Fruit fly (Drosophila melanogaster) whole organism, embryonic: ENCODE data around the gene Tmep.

Experiments used
- Adf1 ChIP-seq: fragments of 200-800 bp; sonication (Bioruptor generic); IDR thresholded peaks from 2 replicates; pipeline ENCODE4 v1.3.6; 2022; ENCODE audit warnings: missing biosample characterization, missing genetic modification characterization
- BEAF-32 ChIP-seq: fragments of 200-800 bp; sonication (Bioruptor generic); optimal IDR thresholded peaks from 3 replicates; lab custom pipeline; 2017; ENCODE audit warnings: missing biosample characterization, missing genetic modification characterization, mild to moderate bottlenecking, moderate library complexity, missing genetic modification reagents
- CG10654 ChIP-seq: fragments of 200-800 bp; sonication (Bioruptor generic); optimal IDR thresholded peaks from 2 replicates; lab custom pipeline; 2016; ENCODE audit warnings: missing biosample characterization, missing genetic modification characterization
- CG11093 ChIP-seq: fragments of 200-800 bp; sonication (Bioruptor generic); IDR thresholded peaks from 3 replicates; pipeline ENCODE4 v1.3.6; 2022; ENCODE audit warnings: missing biosample characterization, missing genetic modification characterization
- CG12391 ChIP-seq: fragments of 200-800 bp; sonication (Bioruptor generic); optimal IDR thresholded peaks from 3 replicates; lab custom pipeline; 2018; ENCODE audit warnings: missing biosample characterization, mild to moderate bottlenecking, missing genetic modification characterization, moderate library complexity
- CG13424 ChIP-seq: fragments of 200-800 bp; sonication (Bioruptor generic); optimal IDR thresholded peaks from 2 replicates; lab custom pipeline; 2019; ENCODE audit warnings: missing biosample characterization, mild to moderate bottlenecking, missing genetic modification characterization, moderate library complexity
- CG14050 ChIP-seq: fragments of 200-800 bp; sonication (Bioruptor generic); IDR thresholded peaks from 3 replicates; pipeline ENCODE4 v1.3.6; 2022; ENCODE audit warnings: missing biosample characterization, missing genetic modification characterization
- CG2199 ChIP-seq: fragments of 200-800 bp; sonication (Bioruptor generic); IDR thresholded peaks from 3 replicates; pipeline ENCODE4 v1.3.6; 2022; ENCODE audit warnings: missing biosample characterization, missing genetic modification characterization
- CG2712 ChIP-seq: fragments of 200-800 bp; optimal IDR thresholded peaks from 3 replicates; lab custom pipeline; 2019; ENCODE audit warnings: missing biosample characterization, mild to moderate bottlenecking, missing genetic modification characterization, moderate library complexity
- CG32767 ChIP-seq: fragments of 200-800 bp; sonication (Bioruptor generic); IDR thresholded peaks from 2 replicates; pipeline ENCODE4 v1.3.6; 2022; ENCODE audit warnings: missing biosample characterization, missing genetic modification characterization
- CG3281 ChIP-seq: fragments of 200-800 bp; sonication (Bioruptor generic); optimal IDR thresholded peaks from 3 replicates; lab custom pipeline; 2017; ENCODE audit warnings: missing biosample characterization, mild to moderate bottlenecking, missing genetic modification characterization
- CG3726 ChIP-seq: fragments of 200-800 bp; sonication (Bioruptor generic); IDR thresholded peaks from 3 replicates; pipeline ENCODE4, ENCODE4 v1.3.6; 2022; ENCODE audit warnings: missing biosample characterization, missing genetic modification characterization
- CG4617 ChIP-seq: fragments of 200-800 bp; sonication (Bioruptor generic); optimal IDR thresholded peaks from 3 replicates; lab custom pipeline; 2016; ENCODE audit warnings: missing biosample characterization, missing genetic modification characterization, borderline replicate concordance
- CG7839 ChIP-seq: fragments of 200-800 bp; sonication (Bioruptor generic); optimal IDR thresholded peaks from 3 replicates; lab custom pipeline; 2018; ENCODE audit warnings: missing biosample characterization, mild to moderate bottlenecking, missing genetic modification characterization, moderate library complexity
- CHES-1-like ChIP-seq: fragments of 200-800 bp; sonication (Bioruptor generic); optimal IDR thresholded peaks from 2 replicates; lab custom pipeline; 2016; ENCODE audit warnings: missing biosample characterization, missing genetic modification characterization
- Dad ChIP-seq: fragments of 200-800 bp; sonication (Bioruptor generic); optimal IDR thresholded peaks from 3 replicates; lab custom pipeline; 2016; ENCODE audit warnings: missing biosample characterization, missing genetic modification characterization
- Dref ChIP-seq: fragments of 200-800 bp; sonication (Bioruptor generic); IDR thresholded peaks from 2 replicates; pipeline ENCODE4 v1.3.6; 2022; ENCODE audit warnings: missing biosample characterization, missing genetic modification characterization
- E2f1 ChIP-seq: fragments of 200-800 bp; sonication (Bioruptor generic); IDR thresholded peaks from 2 replicates; pipeline ENCODE4 v1.3.6; 2022; ENCODE audit warnings: missing biosample characterization, missing genetic modification characterization
- Fer2 ChIP-seq: fragments of 200-800 bp; sonication (Bioruptor generic); optimal IDR thresholded peaks from 2 replicates; lab custom pipeline; 2018; ENCODE audit warnings: missing biosample characterization, mild to moderate bottlenecking, missing genetic modification characterization, moderate library complexity
- GATAe ChIP-seq: fragments of 200-800 bp; sonication (Bioruptor generic); conservative IDR thresholded peaks from 2 replicates; pipeline ENCODE4 v1.3.6; 2022; ENCODE audit warnings: missing biosample characterization, missing genetic modification characterization
- MESR4 ChIP-seq: fragments of 200-800 bp; sonication (Bioruptor generic); optimal IDR thresholded peaks from 2 replicates; lab custom pipeline; 2018; ENCODE audit warnings: missing biosample characterization, mild to moderate bottlenecking, missing genetic modification characterization, moderate library complexity
- Max ChIP-seq: fragments of 200-800 bp; sonication (Bioruptor generic); optimal IDR thresholded peaks from 2 replicates; lab custom pipeline; 2016; ENCODE audit warnings: missing biosample characterization, mild to moderate bottlenecking, missing genetic modification characterization
- NC2α ChIP-seq: fragments of 200-800 bp; sonication (Bioruptor generic); optimal IDR thresholded peaks from 2 replicates; lab custom pipeline; 2016; ENCODE audit warnings: missing biosample characterization, missing genetic modification characterization
- Ptx1 ChIP-seq: fragments of 200-800 bp; sonication (Bioruptor generic); IDR thresholded peaks from 2 replicates; pipeline ENCODE4 v1.3.6; 2022; ENCODE audit warnings: missing biosample characterization, missing genetic modification characterization
- Rfx ChIP-seq: fragments of 200-800 bp; sonication (Bioruptor generic); IDR thresholded peaks from 2 replicates; pipeline ENCODE4 v1.3.6; 2022; ENCODE audit warnings: missing biosample characterization, missing genetic modification characterization
- Ssrp ChIP-seq: fragments of 200-800 bp; sonication (Bioruptor generic); optimal IDR thresholded peaks from 2 replicates; lab custom pipeline; 2018; ENCODE audit warnings: missing biosample characterization, mild to moderate bottlenecking, missing genetic modification characterization, moderate library complexity
- Trl ChIP-seq, 3 experiments: fragments of >200 bp in 2 of 3; fragments of 200-800 bp in 1 of 3; sonication (Bioruptor generic) in 1 of 3; optimal IDR thresholded peaks; 2 replicates in 1 of 3; 3 replicates in 2 of 3; lab custom pipeline; 2016 to 2017; ENCODE audit warnings: missing biosample characterization in 1 of 3, missing genetic modification characterization in 1 of 3
- abd-A ChIP-seq: fragments of 200-800 bp; sonication (Bioruptor generic); optimal IDR thresholded peaks from 3 replicates; lab custom pipeline; 2019; ENCODE audit warnings: missing biosample characterization, mild to moderate bottlenecking, missing genetic modification characterization, moderate library complexity
- ato ChIP-seq: fragments of 200-800 bp; sonication (Bioruptor generic); IDR thresholded peaks from 2 replicates; pipeline ENCODE4 v1.3.6; 2022; ENCODE audit warnings: missing biosample characterization, missing genetic modification characterization; ENCODE audit not compliant: partially characterized antibody
- bbx ChIP-seq: fragments of 200-800 bp; sonication (Bioruptor generic); IDR thresholded peaks from 2 replicates; pipeline ENCODE4 v1.3.6; 2022; ENCODE audit warnings: missing biosample characterization, missing genetic modification characterization; ENCODE audit not compliant: partially characterized antibody
- chinmo ChIP-seq: fragments of 200-800 bp; sonication (Bioruptor generic); IDR thresholded peaks from 4 replicates; pipeline ENCODE4 v1.3.6; 2022; ENCODE audit warnings: missing biosample characterization, missing genetic modification characterization; ENCODE audit not compliant: partially characterized antibody
- ci ChIP-seq: fragments of 200-800 bp; sonication (Bioruptor generic); IDR thresholded peaks from 3 replicates; pipeline ENCODE4 v1.3.6; 2022; ENCODE audit warnings: missing biosample characterization, missing genetic modification characterization
- crol ChIP-seq: fragments of 200-800 bp; sonication (Bioruptor generic); IDR thresholded peaks from 2 replicates; pipeline ENCODE4 v1.3.6; 2022; ENCODE audit warnings: missing biosample characterization, missing genetic modification characterization
- eve ChIP-seq, 2 experiments: fragments of >200 bp; optimal IDR thresholded peaks; 2 replicates each; lab custom pipeline; 2017; ENCODE audit warnings: missing biosample characterization in 2 of 2, missing genetic modification characterization in 2 of 2
- exex ChIP-seq: fragments of 200-800 bp; sonication (Bioruptor generic); optimal IDR thresholded peaks from 4 replicates; lab custom pipeline; 2018; ENCODE audit warnings: missing biosample characterization, mild to moderate bottlenecking, missing genetic modification characterization, moderate library complexity
- gt ChIP-seq: fragments of 200-800 bp; sonication (Bioruptor generic); IDR thresholded peaks from 2 replicates; pipeline ENCODE4 v1.3.6; 2022; ENCODE audit warnings: missing biosample characterization, missing genetic modification characterization
- lilli ChIP-seq: fragments of 200-800 bp; sonication (Bioruptor generic); optimal IDR thresholded peaks from 3 replicates; lab custom pipeline; 2016; ENCODE audit warnings: missing biosample characterization, missing genetic modification characterization
- nerfin-1 ChIP-seq: fragments of 200-800 bp; sonication (Bioruptor generic); optimal IDR thresholded peaks from 3 replicates; lab custom pipeline; 2019; ENCODE audit warnings: missing biosample characterization, mild to moderate bottlenecking, missing genetic modification characterization, moderate library complexity
- otp ChIP-seq: fragments of 200-800 bp; sonication (Bioruptor generic); IDR thresholded peaks from 3 replicates; pipeline ENCODE4, ENCODE4 v1.3.6; 2022; ENCODE audit warnings: missing biosample characterization, missing genetic modification characterization
- p53 ChIP-seq: fragments of 200-800 bp; sonication (Bioruptor generic); optimal IDR thresholded peaks from 2 replicates; lab custom pipeline; 2016; ENCODE audit warnings: missing biosample characterization, missing genetic modification characterization
- pnt ChIP-seq: fragments of 200-800 bp; sonication (Bioruptor generic); optimal IDR thresholded peaks from 3 replicates; lab custom pipeline; 2016; ENCODE audit warnings: missing biosample characterization, missing genetic modification characterization
- sens-2 ChIP-seq: fragments of 200-800 bp; sonication (Bioruptor generic); IDR thresholded peaks from 2 replicates; pipeline ENCODE4 v1.3.6; 2022; ENCODE audit warnings: missing biosample characterization, missing genetic modification characterization
- sim ChIP-seq: fragments of 200-800 bp; sonication (Bioruptor generic); IDR thresholded peaks from 2 replicates; pipeline ENCODE4 v1.3.6; 2022; ENCODE audit warnings: missing biosample characterization, missing genetic modification characterization
- slbo ChIP-seq: fragments of 200-800 bp; sonication (Bioruptor generic); IDR thresholded peaks from 2 replicates; pipeline ENCODE4 v1.3.6; 2022; ENCODE audit warnings: missing biosample characterization, missing genetic modification characterization
- sna ChIP-seq: fragments of 200-800 bp; sonication (Bioruptor generic); IDR thresholded peaks from 2 replicates; pipeline ENCODE4 v1.3.6; 2022; ENCODE audit warnings: missing biosample characterization, missing genetic modification characterization; ENCODE audit not compliant: partially characterized antibody
- sob ChIP-seq: fragments of 200-800 bp; sonication (Bioruptor generic); IDR thresholded peaks from 2 replicates; pipeline ENCODE4 v1.3.6; 2022; ENCODE audit warnings: missing biosample characterization, missing genetic modification characterization
- sr ChIP-seq: fragments of 200-800 bp; sonication (Bioruptor generic); IDR thresholded peaks from 3 replicates; pipeline ENCODE4 v1.3.6; 2022; ENCODE audit warnings: missing biosample characterization, missing genetic modification characterization
- tx ChIP-seq: fragments of 200-800 bp; sonication (Bioruptor generic); optimal IDR thresholded peaks from 2 replicates; lab custom pipeline; 2016; ENCODE audit warnings: missing biosample characterization, missing genetic modification characterization
- unpg ChIP-seq: fragments of 200-800 bp; sonication (Bioruptor generic); optimal IDR thresholded peaks from 3 replicates; lab custom pipeline; 2018; ENCODE audit warnings: missing biosample characterization, mild to moderate bottlenecking, missing genetic modification characterization, moderate library complexity
- zfh2 ChIP-seq: fragments of 200-800 bp; sonication (Bioruptor generic); optimal IDR thresholded peaks from 2 replicates; lab custom pipeline; 2016; ENCODE audit warnings: missing biosample characterization, missing genetic modification characterization

Gene Tmep

DNA sequence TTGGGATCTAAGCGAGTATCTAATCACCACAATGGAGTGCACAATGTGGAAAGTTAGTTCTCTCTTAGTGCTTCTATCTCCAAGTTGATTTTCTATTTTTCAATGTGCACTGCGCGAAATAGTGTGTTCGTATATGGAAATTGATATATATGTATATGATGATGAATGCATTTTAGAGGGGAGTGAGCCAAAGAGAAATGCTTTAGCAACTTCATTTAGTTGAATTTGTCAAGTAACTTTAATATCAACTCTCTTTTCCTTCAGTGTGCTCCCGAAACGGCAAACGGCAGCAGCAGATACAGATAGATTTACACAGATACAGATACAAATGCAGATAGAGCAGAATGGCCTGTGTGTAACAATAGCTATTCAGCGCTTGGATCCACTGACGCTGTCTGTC lies 15.0 kb downstream of the Tmep start (continued):
- peak; percentile 66 for TF ChIP-seq slbo (GFP tag; lab: Robert Waterston, UW)
- no peak for TF ChIP-seq p53 (GFP tag; lab: Kevin White, UChicago)
- TF ChIP-seq CG3726 (GFP tag; lab: Robert Waterston, UW), result peak; percentile 55; the same call in 1 of the 3 replicates
- TF ChIP-seq eve (GFP tag; optimal IDR thresholded peaks at IDR 0.05; lab: Kevin White, UChicago), result peak in 1 of 2 experiments; percentile 87
- peak; percentile 80 for TF ChIP-seq CG2712 (tag; lab: Kevin White, UChicago)
- no peak for TF ChIP-seq exex (tag; lab: Kevin White, UChicago)
- no peak for TF ChIP-seq chinmo
- TF ChIP-seq CG3281, result no peak
- peak; percentile 66 for TF ChIP-seq Ptx1 (GFP tag; lab: Robert Waterston, UW)
- peak; percentile 66 for TF ChIP-seq Rfx
- no peak for TF ChIP-seq MESR4 (GFP tag; lab: Kevin White, UChicago)
- no peak for TF ChIP-seq sr (GFP tag; lab: Robert Waterston, UW)
- TF ChIP-seq bbx (GFP tag; lab: Robert Waterston, UW), result no peak
- peak; percentile 41 for TF ChIP-seq tx (GFP tag; lab: Kevin White, UChicago)
- no peak for TF ChIP-seq Trl (optimal IDR thresholded peaks at IDR 0.05; lab: Kevin White, UChicago)
- TF ChIP-seq Trl (GFP tag; optimal IDR thresholded peaks at IDR 0.05; lab: Kevin White, UChicago), result no peak
- TF ChIP-seq pnt (GFP tag; lab: Kevin White, UChicago), result peak; percentile 29
- TF ChIP-seq ato, result no peak
- 0 out of 2 replicates have a peak, but pooled peaks have one; percentile 30 for TF ChIP-seq GATAe (GFP tag; lab: Robert Waterston, UW)
- TF ChIP-seq sob (GFP tag; lab: Robert Waterston, UW), result peak; percentile 55; the same call in 1 of the 2 replicates
- peak; percentile 71 for TF ChIP-seq Ssrp (tag; lab: Kevin White, UChicago)
- TF ChIP-seq CG12391, result peak; percentile 78
- peak; percentile 46 for TF ChIP-seq CG13424
- peak; percentile 21 for TF ChIP-seq nerfin-1 (tag; lab: Kevin White, UChicago)
- no peak for TF ChIP-seq CG10654
- peak; percentile 53; the same call in 1 of the 2 replicates for TF ChIP-seq sens-2 (GFP tag; lab: Robert Waterston, UW)
- TF ChIP-seq sna (GFP tag; lab: Robert Waterston, UW), result no peak
- peak; percentile 72 for TF ChIP-seq CG7839 (tag; lab: Kevin White, UChicago)
- peak; percentile 44 for TF ChIP-seq NC2α
- TF ChIP-seq lilli (GFP tag; lab: Kevin White, UChicago), result peak; percentile 55
- peak; percentile 19; the same call in 1 of the 2 replicates for TF ChIP-seq crol
- TF ChIP-seq CG4617 (GFP tag; lab: Kevin White, UChicago), result peak; percentile 16
- no peak for TF ChIP-seq Adf1 (GFP tag; lab: Robert Waterston, UW)
- TF ChIP-seq Dad (GFP tag; lab: Kevin White, UChicago), result no peak
- TF ChIP-seq gt (GFP tag; lab: Robert Waterston, UW), result peak; percentile 27; the same call in 1 of the 2 replicates
- no peak for TF ChIP-seq zfh2 (GFP tag; lab: Kevin White, UChicago)
- peak; percentile 34; the same call in 1 of the 2 replicates for TF ChIP-seq E2f1 (GFP tag; lab: Robert Waterston, UW)
- 0 out of 2 replicates have a peak, but pooled peaks have one; percentile 14 for TF ChIP-seq CG32767 (GFP tag; lab: Robert Waterston, UW)
- TF ChIP-seq CG2199, result no peak
- peak; percentile 68 for TF ChIP-seq unpg (GFP tag; lab: Kevin White, UChicago)
- TF ChIP-seq CG11093 (GFP tag; lab: Robert Waterston, UW), result 0 out of 3 replicates have a peak, but pooled peaks have one; percentile 14
- TF ChIP-seq Max (GFP tag; lab: Kevin White, UChicago), result no peak
- peak; percentile 70; the same call in 1 of the 2 replicates for TF ChIP-seq sim
- TF ChIP-seq Fer2 (tag; lab: Kevin White, UChicago), result no peak
- peak; percentile 84 for TF ChIP-seq otp
- peak; percentile 85 for TF ChIP-seq ci
- peak; percentile 42 for TF ChIP-seq CHES-1-like (GFP tag; lab: Kevin White, UChicago)
- TF ChIP-seq BEAF-32 (GFP tag; lab: Kevin White, UChicago), result no peak
- no peak for TF ChIP-seq Dref (GFP tag; lab: Robert Waterston, UW)
- TF ChIP-seq abd-A (tag; lab: Kevin White, UChicago), result no peak
- peak; percentile 64; the same call in 2 of the 3 replicates for TF ChIP-seq CG14050 (GFP tag; lab: Robert Waterston, UW)
